Worm (Caenorhabditis elegans): Measurements from ENCODE around the gene pigm-1.

DNA sequence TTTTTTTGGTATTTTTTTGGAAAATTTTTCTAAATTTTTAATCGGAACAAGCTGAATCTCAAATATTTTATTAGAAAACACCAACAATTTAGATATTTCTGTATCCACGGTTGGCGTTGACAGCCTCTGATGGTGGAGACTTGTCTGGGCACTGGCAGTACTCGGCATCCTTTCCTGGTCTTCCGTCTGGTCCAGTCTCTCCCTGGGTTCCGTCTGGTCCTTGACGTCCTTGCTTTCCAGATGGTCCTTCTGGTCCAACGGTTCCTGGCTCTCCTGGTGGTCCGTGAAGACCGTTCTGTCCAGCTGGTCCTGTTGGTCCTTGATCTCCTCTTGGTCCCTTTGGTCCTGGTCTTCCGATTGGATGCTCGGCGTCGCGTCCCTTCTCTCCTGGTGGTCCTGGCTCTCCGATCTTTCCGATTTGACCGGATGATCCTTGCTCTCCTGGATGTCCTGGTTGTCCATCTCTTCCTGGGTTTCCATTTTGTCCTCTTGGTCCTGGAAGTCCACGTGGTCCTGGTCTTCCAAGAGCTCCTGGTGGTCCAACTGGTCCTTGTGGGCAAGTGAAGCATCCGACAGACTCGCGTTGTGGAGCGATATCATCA, 11.5 kb upstream of the pigm-1 start:
- TF ChIP-seq ceh-28 (tag; optimal IDR thresholded peaks at IDR 0.05) (no peak), zip-11 (GFP tag; IDR thresholded peaks at IDR 0.05) (no peak), dve-1 (tag; optimal IDR thresholded peaks at IDR 0.05; ENCODE audit: insufficient read depth) (no peak), daf-12 (tag; optimal IDR thresholded peaks at IDR 0.05) (no peak), lsy-2 (tag; optimal IDR thresholded peaks at IDR 0.05) (no peak), nhr-102 (tag; optimal IDR thresholded peaks at IDR 0.05) (no peak), ceh-82 (tag; optimal IDR thresholded peaks at IDR 0.05) (no peak), attf-4 (tag; optimal IDR thresholded peaks at IDR 0.05) (no peak), egl-43 (GFP tag; IDR thresholded peaks at IDR 0.05) (no peak), nhr-76 (tag; optimal IDR thresholded peaks at IDR 0.05) (no peak), nhr-25 (tag; optimal IDR thresholded peaks at IDR 0.05; ENCODE audit: borderline replicate concordance, insufficient read depth) (no peak), pqm-1 (tag; optimal IDR thresholded peaks at IDR 0.05) (no peak), cey-2 (tag; optimal IDR thresholded peaks at IDR 0.05; ENCODE audit: borderline replicate concordance, insufficient read depth) (no peak)

Measured in whole organism, L4 larva.